Fruit fly (Drosophila melanogaster) S2 (cell line): ENCODE data around the gene CG31627.

Experiments
- CG8478 ChIP-seq: fragments of >200 bp; optimal IDR thresholded peaks from 2 replicates; lab custom pipeline; 2018
- CTCF ChIP-seq, 2 experiments: fragments of >200 bp; optimal IDR thresholded peaks; 2 replicates each; lab custom pipeline; 2018

DNA sequence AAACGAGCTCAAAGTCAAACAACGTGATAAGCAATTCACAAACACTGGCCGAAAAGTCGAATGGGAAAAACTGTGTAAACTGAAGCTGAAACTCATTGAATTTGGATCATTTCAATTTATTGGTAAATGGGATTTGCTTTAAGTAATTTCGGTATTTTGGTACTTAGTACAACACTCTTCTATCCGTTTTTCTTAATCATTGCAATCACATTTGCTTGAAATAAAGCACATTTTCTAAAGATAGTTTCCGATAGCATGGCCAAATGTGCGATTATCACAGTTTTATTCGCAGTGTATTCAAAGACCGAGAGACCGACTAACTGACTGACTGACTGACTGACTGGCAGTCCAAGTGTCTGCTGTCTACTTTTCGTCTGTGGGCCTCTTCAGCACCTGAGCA, 23.5 kb downstream of the CG31627 start:
- TF ChIP-seq CTCF (optimal IDR thresholded peaks at IDR 0.05; lab: Kevin White, UChicago) (no peak), CG8478 (no peak)
